Fruit fly (Drosophila melanogaster): ENCODE measurements around the gene futsch.

DNA sequence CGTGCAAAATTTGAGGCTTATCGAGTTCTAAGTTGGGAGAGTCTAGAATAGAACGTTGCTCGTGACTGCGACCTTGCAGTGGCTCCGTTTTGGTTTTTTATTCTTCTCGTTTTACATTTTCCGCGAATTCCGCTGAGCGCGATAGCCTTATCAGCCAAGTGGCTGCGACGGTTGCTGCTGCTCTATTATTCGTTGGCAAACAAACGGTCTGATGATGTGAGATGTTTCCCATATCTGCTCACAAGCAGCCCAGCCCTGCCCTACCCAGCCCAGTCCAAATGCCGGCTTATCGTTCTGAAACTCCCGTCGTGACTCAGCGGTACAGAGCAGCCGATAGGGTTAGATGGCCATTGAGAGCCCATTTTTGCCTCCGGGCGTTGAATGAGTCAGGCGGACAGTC lies 71.6 kb downstream of the futsch start:
- TF ChIP-seq psq (optimal IDR thresholded peaks at IDR 0.05) (no peak), pan (optimal IDR thresholded peaks at IDR 0.05) (no peak), Dll (optimal IDR thresholded peaks at IDR 0.05) (no peak), usp (GFP tag; optimal IDR thresholded peaks at IDR 0.05) (no peak), CG8478 (optimal IDR thresholded peaks at IDR 0.05) (no peak), EcR (GFP tag; optimal IDR thresholded peaks at IDR 0.05) (no peak)
